Fruit fly (Drosophila melanogaster) whole organism: ENCODE measurements around the gene CG5888.

Experiments used
- CG8478 ChIP-seq: fragments of >200 bp; optimal IDR thresholded peaks from 2 replicates; lab custom pipeline; 2018; ENCODE audit warnings: inconsistent platforms
- Dll ChIP-seq: fragments of >200 bp; optimal IDR thresholded peaks from 2 replicates; lab custom pipeline; 2017
- EcR ChIP-seq, 2 experiments: fragments of >200 bp; optimal IDR thresholded peaks; 2 replicates each; lab custom pipeline; 2017; ENCODE audit warnings: missing biosample characterization in 2 of 2, missing genetic modification characterization in 2 of 2, missing genetic modification reagents in 2 of 2
- pan ChIP-seq: fragments of >200 bp; optimal IDR thresholded peaks from 2 replicates; lab custom pipeline; 2017
- psq ChIP-seq: fragments of >200 bp; optimal IDR thresholded peaks from 2 replicates; lab custom pipeline; 2017
- usp ChIP-seq: fragments of >200 bp; optimal IDR thresholded peaks from 2 replicates; lab custom pipeline; 2017; ENCODE audit warnings: missing biosample characterization, missing genetic modification characterization, mixed read lengths

CG5888 gene

DNA sequence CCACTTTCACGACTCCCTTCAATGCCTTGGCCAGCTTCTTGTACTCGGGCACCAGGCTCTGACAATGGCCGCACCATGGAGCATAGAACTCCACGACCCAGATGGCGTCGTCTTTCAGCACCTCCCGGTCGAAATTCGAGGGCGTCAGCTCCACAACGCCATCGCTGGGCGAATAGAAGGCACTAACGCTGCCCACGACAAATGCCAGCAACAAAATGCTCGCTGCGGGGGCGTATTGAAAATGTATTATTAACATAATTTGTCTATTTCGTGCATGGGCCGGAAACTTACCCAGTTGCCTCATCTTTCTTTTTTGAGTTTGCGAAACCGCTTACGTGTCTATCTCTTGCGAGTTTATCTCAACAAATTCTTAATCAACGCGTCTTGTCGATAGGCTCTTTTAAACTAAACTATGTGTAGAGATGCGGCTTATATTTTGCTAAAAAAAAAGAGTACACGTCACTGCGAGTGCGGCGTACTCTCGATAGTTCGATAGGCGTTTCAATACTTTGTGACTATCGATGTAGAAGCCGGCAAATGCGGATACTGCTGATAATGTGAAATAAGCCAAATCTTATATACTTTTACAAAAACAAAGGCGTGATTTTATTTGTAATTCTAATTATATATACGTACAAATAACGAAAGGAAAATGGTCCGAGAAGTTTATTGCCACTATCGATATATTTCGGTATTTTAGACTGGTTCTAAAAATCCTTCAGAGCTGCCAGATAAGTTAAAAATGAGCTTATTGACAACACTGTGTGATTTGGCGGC is 91.8 kb downstream of the CG5888 start, which contains the start of gene CaBP1:
Gene CaBP1 (minus strand): TSS at position 487 of the 777 bp plus-strand sequence.
- TF ChIP-seq CG8478 (lab: Kevin White, UChicago), result no peak
- TF ChIP-seq pan (lab: Kevin White, UChicago), result no peak
- TF ChIP-seq psq, result no peak
- TF ChIP-seq EcR (GFP tag; optimal IDR thresholded peaks at IDR 0.05; lab: Kevin White, UChicago), result no peak
- no peak for TF ChIP-seq Dll (lab: Kevin White, UChicago)

- TF ChIP-seq Dll (lab: Kevin White, UChicago) (no peak), EcR (GFP tag; optimal IDR thresholded peaks at IDR 0.05; lab: Kevin White, UChicago) (no peak), usp (GFP tag; lab: Kevin White, UChicago) (no peak), pan (lab: Kevin White, UChicago) (no peak), CG8478 (lab: Kevin White, UChicago) (no peak), psq (no peak)
Observed at dm6 chr2L:16353765-16354164, 94.5 kb downstream of the CG5888 start.

DNA sequence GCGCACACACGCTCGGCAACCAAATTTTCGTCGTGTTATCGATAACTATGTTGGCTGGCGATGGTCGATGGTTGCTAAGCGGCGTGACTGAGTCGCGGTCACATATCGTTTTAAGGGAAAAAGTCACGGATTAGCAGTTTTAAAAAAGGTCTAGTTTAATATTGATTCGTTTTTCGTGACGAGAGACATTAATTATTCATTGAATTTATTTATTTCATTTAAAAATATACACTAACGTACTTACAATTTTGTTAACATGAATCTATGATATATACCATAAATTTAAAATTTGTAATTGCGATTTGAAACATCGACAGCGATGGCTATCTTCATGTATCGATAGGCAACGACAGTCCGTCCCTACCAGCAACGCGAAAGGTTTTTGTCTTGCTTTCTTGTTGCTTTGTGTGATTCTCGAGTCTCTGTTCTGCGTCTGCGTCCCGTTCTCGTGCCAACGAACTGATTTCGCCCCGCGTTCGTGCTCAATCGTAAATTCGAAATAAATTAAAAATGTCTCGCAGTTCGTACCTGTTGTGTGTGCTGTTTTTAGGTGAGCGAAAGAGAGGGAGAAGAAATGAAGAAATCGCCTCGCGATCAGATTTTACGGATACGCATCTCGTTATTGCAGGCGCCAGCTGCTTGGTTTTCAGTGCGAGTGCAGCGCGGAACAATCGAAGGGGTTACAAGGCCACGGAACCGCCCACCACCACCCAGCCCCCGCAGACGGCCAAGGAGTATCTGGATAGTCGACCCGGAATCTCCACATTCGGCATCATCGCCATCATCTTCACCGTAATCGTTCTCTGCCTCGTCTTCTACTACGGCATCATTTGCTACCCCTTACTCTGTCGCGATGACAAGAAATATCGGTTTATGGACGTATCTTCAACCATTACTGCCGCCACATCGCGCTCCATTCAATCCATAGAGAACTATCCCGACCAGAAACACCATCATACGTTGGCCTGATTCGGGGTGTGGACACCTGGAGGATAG is 95.4 kb downstream of the CG5888 start, which contains the start of the genes Hyls1, chif and CG4455:
Gene Hyls1 (minus strand): TSS at position 44 of the 996 bp plus-strand sequence.
Gene chif (minus strand): TSS at position 44 of the 996 bp plus-strand sequence.
Gene CG4455 (plus strand): TSS at position 350 of the 996 bp plus-strand sequence.
- TF ChIP-seq CG8478 (lab: Kevin White, UChicago) (no peak), psq (no peak)

DNA sequence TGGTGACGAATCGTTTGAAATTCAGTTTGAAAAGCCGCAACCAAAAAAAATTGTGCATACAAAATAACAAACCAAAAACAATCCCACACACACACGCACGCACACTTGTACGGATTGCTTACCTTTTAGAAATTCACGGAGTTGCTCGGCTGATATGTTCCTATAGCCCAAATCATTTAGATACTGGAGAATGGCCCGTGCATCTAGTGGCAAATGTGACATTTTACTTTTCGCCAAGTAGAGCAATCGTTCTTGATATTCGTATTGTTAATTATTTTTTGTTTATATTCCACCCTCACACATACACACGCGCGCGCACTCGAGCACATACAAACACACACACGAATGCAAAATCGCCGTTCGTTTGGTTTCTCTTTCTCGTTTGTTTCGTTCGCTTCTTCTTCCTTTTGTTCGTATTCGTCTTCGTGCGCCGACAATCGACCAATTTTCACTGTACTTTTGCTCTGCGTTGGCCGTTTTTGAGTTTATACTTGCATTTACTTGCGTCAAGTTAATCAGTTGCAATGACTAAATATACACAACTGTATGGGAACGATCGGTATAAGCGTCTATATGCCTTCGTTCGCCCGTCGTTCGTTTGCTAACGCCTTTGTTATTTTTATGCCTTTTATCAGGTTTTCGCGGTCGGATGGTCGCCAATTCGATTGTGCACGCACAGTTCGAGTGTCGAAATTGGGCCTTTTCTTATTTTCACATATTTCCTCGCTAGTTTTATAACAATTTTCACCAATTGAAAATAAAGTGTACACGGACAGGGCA is 96.3 kb downstream of the CG5888 start:
- TF ChIP-seq usp (GFP tag; lab: Kevin White, UChicago) (no peak), CG8478 (lab: Kevin White, UChicago) (no peak), Dll (lab: Kevin White, UChicago) (no peak), EcR (GFP tag; optimal IDR thresholded peaks at IDR 0.05; lab: Kevin White, UChicago) (no peak), pan (lab: Kevin White, UChicago) (no peak), psq (no peak)

DNA sequence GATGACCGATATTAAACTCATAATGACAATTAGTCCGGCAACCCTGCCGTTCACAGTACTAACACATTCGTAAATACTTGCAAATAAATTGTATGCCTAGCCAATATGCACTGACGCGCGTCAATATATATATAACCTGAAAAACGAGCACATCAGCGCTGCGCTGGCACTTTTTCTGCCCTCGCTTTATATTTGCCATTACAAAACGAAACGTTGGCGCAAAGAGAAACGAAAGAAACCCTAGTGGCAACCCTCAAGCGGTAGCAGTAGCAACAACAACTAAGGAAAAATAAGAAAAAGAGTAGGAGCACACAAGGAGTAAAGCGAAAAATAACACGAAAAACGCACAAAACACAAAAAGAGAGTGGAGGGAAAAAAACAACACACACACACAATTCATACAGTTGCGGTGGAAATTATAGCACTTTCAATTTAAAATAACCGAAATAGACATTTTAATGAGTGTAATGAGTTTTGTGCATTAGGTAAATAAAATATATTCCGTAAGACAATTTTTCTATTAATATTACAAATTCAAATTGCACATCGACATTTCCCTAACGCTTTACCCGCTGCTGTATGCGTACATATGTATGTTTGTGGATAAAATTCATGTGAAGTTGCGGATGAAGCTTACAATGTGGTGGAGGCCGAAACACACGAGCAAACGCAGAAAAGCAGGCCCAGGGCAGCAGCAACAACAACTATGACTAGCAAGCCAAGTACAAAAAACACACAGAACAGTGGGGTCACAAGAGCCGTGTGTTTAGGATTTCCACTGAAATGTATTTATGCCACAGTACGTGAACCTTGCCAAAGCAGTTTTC is 97.3 kb downstream of the CG5888 start:
- TF ChIP-seq psq (peak; percentile 75), Dll (lab: Kevin White, UChicago) (no peak)
